Fruit fly (Drosophila melanogaster) whole organism, wandering third instar larva: Measurements from ENCODE around the gene Snx1.

ENCODE experiments used
- Abd-B ChIP-seq: fragments of >200 bp; optimal IDR thresholded peaks from 2 replicates; lab custom pipeline; 2017; ENCODE audit warnings: missing biosample characterization, missing genetic modification characterization
- CG32264 ChIP-seq: fragments of 200-800 bp; sonication (Bioruptor generic); optimal IDR thresholded peaks from 2 replicates; lab custom pipeline; 2016; ENCODE audit warnings: missing biosample characterization, missing genetic modification characterization
- CG9705 ChIP-seq: fragments of 200-800 bp; sonication (Bioruptor generic); optimal IDR thresholded peaks from 2 replicates; lab custom pipeline; 2018; ENCODE audit warnings: missing biosample characterization, mild to moderate bottlenecking, missing genetic modification characterization
- CrebA ChIP-seq: fragments of 200-800 bp; sonication (Bioruptor generic); optimal IDR thresholded peaks from 2 replicates; lab custom pipeline; 2016; ENCODE audit warnings: missing biosample characterization, mild to moderate bottlenecking, missing genetic modification characterization, borderline replicate concordance
- Dfd ChIP-seq: fragments of >200 bp; optimal IDR thresholded peaks from 2 replicates; lab custom pipeline; 2017; ENCODE audit warnings: missing biosample characterization, missing genetic modification characterization
- Dif ChIP-seq: fragments of 200-275, 200-300 bp; sonication (Bioruptor generic); optimal IDR thresholded peaks from 2 replicates; lab custom pipeline; 2018; ENCODE audit warnings: missing biosample characterization, missing genetic modification characterization; ENCODE audit not compliant: partially characterized antibody
- GATAd ChIP-seq: sonication (Bioruptor generic); optimal IDR thresholded peaks from 2 replicates; lab custom pipeline; 2016; ENCODE audit warnings: missing biosample characterization, missing genetic modification characterization
- HLH106 ChIP-seq: fragments of 200-800 bp; optimal IDR thresholded peaks from 3 replicates; lab custom pipeline; 2019; ENCODE audit warnings: missing biosample characterization, mild to moderate bottlenecking, missing genetic modification characterization, moderate library complexity
- Hnf4 ChIP-seq: fragments of 200-800 bp; sonication (Bioruptor generic); optimal IDR thresholded peaks from 2 replicates; lab custom pipeline; 2016; ENCODE audit warnings: missing biosample characterization, mild to moderate bottlenecking, missing genetic modification characterization
- Hr78 ChIP-seq: fragments of >200 bp; optimal IDR thresholded peaks from 2 replicates; lab custom pipeline; 2017; ENCODE audit warnings: missing biosample characterization, missing genetic modification characterization
- Hr83 ChIP-seq: fragments of 200-300 bp; sonication (Bioruptor generic); optimal IDR thresholded peaks from 2 replicates; lab custom pipeline; 2016; ENCODE audit warnings: missing biosample characterization, mild to moderate bottlenecking, missing genetic modification characterization, moderate library complexity; ENCODE audit not compliant: poor library complexity, severe bottlenecking
- Jra ChIP-seq: sonication (Bioruptor generic); optimal IDR thresholded peaks from 2 replicates; lab custom pipeline; 2016; ENCODE audit warnings: missing biosample characterization, missing genetic modification characterization
- Mio ChIP-seq: sonication (Bioruptor generic); optimal IDR thresholded peaks from 2 replicates; lab custom pipeline; 2016; ENCODE audit warnings: missing biosample characterization, missing genetic modification characterization
- Myc ChIP-seq: fragments of >200 bp; optimal IDR thresholded peaks from 2 replicates; lab custom pipeline; 2017
- N ChIP-seq: fragments of >200 bp; optimal IDR thresholded peaks from 2 replicates; lab custom pipeline; 2018; ENCODE audit warnings: missing biosample characterization, missing external identifiers, missing genetic modification characterization
- OdsH ChIP-seq: fragments of 200-800 bp; sonication (Bioruptor generic); optimal IDR thresholded peaks from 2 replicates; lab custom pipeline; 2016; ENCODE audit warnings: missing biosample characterization, mild to moderate bottlenecking, missing genetic modification characterization
- Rel ChIP-seq, 2 experiments: fragments of 200-800 bp; sonication (Bioruptor generic) in 1 of 2; optimal IDR thresholded peaks; 2 replicates in 1 of 2; 3 replicates in 1 of 2; lab custom pipeline; 2016 to 2019; ENCODE audit warnings: mild to moderate bottlenecking in 2 of 2, missing biosample characterization in 2 of 2, missing genetic modification characterization in 2 of 2, moderate library complexity in 1 of 2
- Sp1 ChIP-seq: fragments of 200-800 bp; sonication (Bioruptor generic); optimal IDR thresholded peaks from 3 replicates; lab custom pipeline; 2019; ENCODE audit warnings: missing biosample characterization, mild to moderate bottlenecking, missing genetic modification characterization, moderate library complexity
- Vsx2 ChIP-seq: fragments of 200-300, 225-300 bp; sonication (Bioruptor generic); optimal IDR thresholded peaks from 2 replicates; lab custom pipeline; 2018; ENCODE audit warnings: missing biosample characterization, missing genetic modification characterization; ENCODE audit not compliant: partially characterized antibody
- br ChIP-seq: fragments of 200-800 bp; sonication (Bioruptor generic); optimal IDR thresholded peaks from 2 replicates; lab custom pipeline; 2016; ENCODE audit warnings: missing biosample characterization, missing genetic modification characterization
- brk ChIP-seq: fragments of 200-800 bp; sonication (Bioruptor generic); optimal IDR thresholded peaks from 2 replicates; lab custom pipeline; 2016; ENCODE audit warnings: missing biosample characterization, mild to moderate bottlenecking, missing genetic modification characterization
- dl ChIP-seq, 2 experiments: fragments of 175-275, 200-275 bp in 1 of 2; fragments of 200-275 bp in 1 of 2; sonication (Bioruptor generic); optimal IDR thresholded peaks; lab custom pipeline; 2018; ENCODE audit warnings: mild to moderate bottlenecking in 2 of 2, missing biosample characterization in 2 of 2, missing genetic modification characterization in 2 of 2, moderate library complexity in 2 of 2; ENCODE audit not compliant: partially characterized antibody in 2 of 2, insufficient read depth in 1 of 2
- dmrt93B ChIP-seq: fragments of 200-800 bp; sonication (Bioruptor generic); optimal IDR thresholded peaks from 2 replicates; lab custom pipeline; 2018; ENCODE audit warnings: missing biosample characterization, mild to moderate bottlenecking, missing genetic modification characterization
- dsf ChIP-seq: sonication (Bioruptor generic); optimal IDR thresholded peaks from 2 replicates; lab custom pipeline; 2016; ENCODE audit warnings: missing biosample characterization, missing genetic modification characterization, borderline replicate concordance
- ey ChIP-seq: fragments of 200-800 bp; sonication (Bioruptor generic); optimal IDR thresholded peaks from 2 replicates; lab custom pipeline; 2016; ENCODE audit warnings: missing biosample characterization, missing genetic modification characterization
- foxo ChIP-seq, 2 experiments: fragments of 200-800 bp; sonication (Bioruptor generic); optimal IDR thresholded peaks; 2 replicates in 1 of 2; 3 replicates in 1 of 2; lab custom pipeline; 2016 to 2017; ENCODE audit warnings: missing biosample characterization in 2 of 2, missing genetic modification characterization in 2 of 2
- fru ChIP-seq: fragments of 200-800 bp; sonication (Bioruptor generic); optimal IDR thresholded peaks from 3 replicates; lab custom pipeline; 2016; ENCODE audit warnings: missing biosample characterization, mild to moderate bottlenecking, missing genetic modification characterization
- h ChIP-seq: fragments of 200-800 bp; sonication (Bioruptor generic); optimal IDR thresholded peaks from 3 replicates; lab custom pipeline; 2016; ENCODE audit warnings: missing biosample characterization, mild to moderate bottlenecking, missing genetic modification characterization
- jim ChIP-seq: fragments of 175-275, 200-325 bp; sonication (Bioruptor generic); optimal IDR thresholded peaks from 2 replicates; lab custom pipeline; 2016; ENCODE audit warnings: missing biosample characterization, mild to moderate bottlenecking, missing genetic modification characterization
- lola ChIP-seq: fragments of >200 bp; optimal IDR thresholded peaks from 2 replicates; lab custom pipeline; 2017; ENCODE audit warnings: missing biosample characterization, missing genetic modification characterization
- pan ChIP-seq: fragments of >200 bp; optimal IDR thresholded peaks from 2 replicates; lab custom pipeline; 2017
- psq ChIP-seq: fragments of 200-800 bp; sonication (Bioruptor generic); optimal IDR thresholded peaks from 3 replicates; lab custom pipeline; 2017; ENCODE audit warnings: missing biosample characterization, mild to moderate bottlenecking, missing genetic modification characterization, moderate library complexity
- rgr ChIP-seq: fragments of 200-800 bp; sonication (Bioruptor generic); optimal IDR thresholded peaks from 3 replicates; lab custom pipeline; 2016; ENCODE audit warnings: missing biosample characterization, mild to moderate bottlenecking, missing genetic modification characterization
- sage ChIP-seq: fragments of 200-800 bp; sonication (Bioruptor generic); optimal IDR thresholded peaks from 2 replicates; lab custom pipeline; 2016; ENCODE audit warnings: missing biosample characterization, mild to moderate bottlenecking, missing genetic modification characterization
- sv ChIP-seq: fragments of 200-800 bp; sonication (Bioruptor generic); optimal IDR thresholded peaks from 3 replicates; lab custom pipeline; 2016; ENCODE audit warnings: missing biosample characterization, missing genetic modification characterization
- tai ChIP-seq: sonication (Bioruptor generic); optimal IDR thresholded peaks from 2 replicates; lab custom pipeline; 2016; ENCODE audit warnings: missing biosample characterization, missing genetic modification characterization
- usp ChIP-seq: fragments of >200 bp; optimal IDR thresholded peaks from 2 replicates; lab custom pipeline; 2017; ENCODE audit warnings: missing biosample characterization, missing genetic modification characterization
- woc ChIP-seq: sonication (Bioruptor generic); optimal IDR thresholded peaks from 2 replicates; lab custom pipeline; 2016; ENCODE audit warnings: missing biosample characterization, mild to moderate bottlenecking, missing genetic modification characterization

Snx1 gene

dm6 chr2L:3457007-3457406 lies 7.5 kb downstream of the Snx1 start, which contains the start of the genes Cog3 and Sec5:
Cog3 (minus strand) TSS chr2L:3457064.
Sec5 (plus strand) TSS chr2L:3457302.
- peak; percentile 47 for TF ChIP-seq sv (GFP tag; lab: Kevin White, UChicago)
- TF ChIP-seq psq (GFP tag; lab: Kevin White, UChicago), result peak; percentile 70
- TF ChIP-seq Jra (GFP tag; lab: Kevin White, UChicago), result no peak
- TF ChIP-seq Myc (lab: Kevin White, UChicago), result peak; percentile 100
- no peak for TF ChIP-seq h (GFP tag; lab: Kevin White, UChicago)
- TF ChIP-seq dsf (GFP tag; lab: Kevin White, UChicago), result no peak
- TF ChIP-seq lola (GFP tag; lab: Kevin White, UChicago), result no peak
- peak; percentile 49 for TF ChIP-seq OdsH (GFP tag; lab: Kevin White, UChicago)
- TF ChIP-seq CG32264 (GFP tag; lab: Kevin White, UChicago), result no peak
- TF ChIP-seq rgr (GFP tag; lab: Kevin White, UChicago), result peak; percentile 77
- no peak for TF ChIP-seq Dif
- no peak for TF ChIP-seq dmrt93B (GFP tag; lab: Kevin White, UChicago)
- TF ChIP-seq CG9705, result peak; percentile 84
- TF ChIP-seq tai (GFP tag; lab: Kevin White, UChicago), result no peak
- no peak for TF ChIP-seq brk (GFP tag; lab: Kevin White, UChicago)
- TF ChIP-seq Rel (GFP tag; optimal IDR thresholded peaks at IDR 0.05; lab: Kevin White, UChicago), result no peak
- TF ChIP-seq Rel (tag; optimal IDR thresholded peaks at IDR 0.05; lab: Kevin White, UChicago), result peak; percentile 65
- no peak for TF ChIP-seq foxo (GFP tag; optimal IDR thresholded peaks at IDR 0.05; lab: Kevin White, UChicago)
- no peak for TF ChIP-seq pan (lab: Kevin White, UChicago)
- TF ChIP-seq Hnf4 (GFP tag; lab: Kevin White, UChicago), result no peak
- TF ChIP-seq Dfd, result no peak
- no peak for TF ChIP-seq jim (GFP tag; lab: Kevin White, UChicago)
- TF ChIP-seq dl (GFP tag; optimal IDR thresholded peaks at IDR 0.05; lab: Kevin White, UChicago; ENCODE audit: insufficient read depth in 1 of 2, partially characterized antibody in 2 of 2), result no peak
- no peak for TF ChIP-seq CrebA (GFP tag; lab: Kevin White, UChicago)
- TF ChIP-seq Abd-B, result no peak
- no peak for TF ChIP-seq sage
- no peak for TF ChIP-seq fru (GFP tag; lab: Kevin White, UChicago)
- no peak for TF ChIP-seq Vsx2 (GFP tag; lab: Kevin White, UChicago)
- TF ChIP-seq Hr78 (GFP tag; lab: Kevin White, UChicago), result no peak
- TF ChIP-seq usp (GFP tag; lab: Kevin White, UChicago), result no peak
- no peak for TF ChIP-seq GATAd (GFP tag; lab: Kevin White, UChicago)
- TF ChIP-seq N (GFP tag; lab: Kevin White, UChicago), result no peak
- no peak for TF ChIP-seq Hr83 (GFP tag; lab: Kevin White, UChicago)
- peak; percentile 81 for TF ChIP-seq Sp1 (GFP tag; lab: Kevin White, UChicago)
- peak; percentile 86 for TF ChIP-seq HLH106
- TF ChIP-seq ey (GFP tag; lab: Kevin White, UChicago), result peak; percentile 9
- TF ChIP-seq br (GFP tag; lab: Kevin White, UChicago), result no peak
- TF ChIP-seq Mio, result no peak
- no peak for TF ChIP-seq woc (GFP tag; lab: Kevin White, UChicago)

dm6 chr2L:3461760-3462159 lies 12.3 kb downstream of the Snx1 start, which contains the start of gene CG3246:
CG3246 (minus strand) TSS chr2L:3461952.
- TF ChIP-seq tai (GFP tag; lab: Kevin White, UChicago), result no peak
- no peak for TF ChIP-seq sv (GFP tag; lab: Kevin White, UChicago)
- no peak for TF ChIP-seq Hnf4 (GFP tag; lab: Kevin White, UChicago)
- no peak for TF ChIP-seq h (GFP tag; lab: Kevin White, UChicago)
- TF ChIP-seq Hr78 (GFP tag; lab: Kevin White, UChicago), result no peak
- TF ChIP-seq ey (GFP tag; lab: Kevin White, UChicago), result no peak
- no peak for TF ChIP-seq Abd-B
- no peak for TF ChIP-seq Dif
- TF ChIP-seq lola (GFP tag; lab: Kevin White, UChicago), result no peak
- no peak for TF ChIP-seq br (GFP tag; lab: Kevin White, UChicago)
- no peak for TF ChIP-seq Sp1 (GFP tag; lab: Kevin White, UChicago)
